Fruit fly (Drosophila melanogaster) whole organism, embryonic: ENCODE measurements around the gene MCTS1.

Source experiments
- Ada2b ChIP-seq: fragments of 200-800 bp; sonication (Bioruptor generic); IDR thresholded peaks from 2 replicates; pipeline ENCODE4 v1.3.6; 2022; ENCODE audit warnings: missing biosample characterization, missing genetic modification characterization
- Atf-2 ChIP-seq: fragments of 200-800 bp; sonication (Bioruptor generic); optimal IDR thresholded peaks from 2 replicates; lab custom pipeline; 2016; ENCODE audit warnings: missing biosample characterization, missing genetic modification characterization
- Atf3 ChIP-seq: fragments of 200-800 bp; sonication (Bioruptor generic); optimal IDR thresholded peaks from 3 replicates; lab custom pipeline; 2016; ENCODE audit warnings: missing biosample characterization, missing genetic modification characterization
- Bdp1 ChIP-seq: fragments of 200-800 bp; sonication (Bioruptor generic); optimal IDR thresholded peaks from 3 replicates; lab custom pipeline; 2016; ENCODE audit warnings: missing biosample characterization, missing genetic modification characterization
- C15 ChIP-seq: fragments of 200-800 bp; sonication (Bioruptor generic); IDR thresholded peaks from 3 replicates; pipeline ENCODE4 v1.3.6; 2022; ENCODE audit warnings: missing biosample characterization, missing genetic modification characterization
- CG10565 ChIP-seq: fragments of 200-800 bp; sonication (Bioruptor generic); optimal IDR thresholded peaks from 3 replicates; lab custom pipeline; 2016; ENCODE audit warnings: missing biosample characterization, mild to moderate bottlenecking, missing genetic modification characterization
- CG10979 ChIP-seq: fragments of 200-800 bp; sonication (Bioruptor generic); optimal IDR thresholded peaks from 2 replicates; lab custom pipeline; 2018; ENCODE audit warnings: missing biosample characterization, mild to moderate bottlenecking, missing genetic modification characterization, moderate library complexity
- CG12155 ChIP-seq: fragments of 200-800 bp; sonication (Bioruptor generic); optimal IDR thresholded peaks from 3 replicates; lab custom pipeline; 2016; ENCODE audit warnings: missing biosample characterization, missing genetic modification characterization
- CG12659 ChIP-seq: fragments of 200-800 bp; sonication (Bioruptor generic); optimal IDR thresholded peaks from 3 replicates; lab custom pipeline; 2017; ENCODE audit warnings: mild to moderate bottlenecking, missing biosample characterization, missing genetic modification reagents, missing genetic modification characterization
- CG15073 ChIP-seq: fragments of 200-800 bp; sonication (Bioruptor generic); optimal IDR thresholded peaks from 2 replicates; lab custom pipeline; 2016; ENCODE audit warnings: missing biosample characterization, missing genetic modification characterization
- CG15514 ChIP-seq: fragments of 200-800 bp; sonication (Bioruptor generic); optimal IDR thresholded peaks from 3 replicates; lab custom pipeline; 2017; ENCODE audit warnings: missing biosample characterization, missing genetic modification characterization, mild to moderate bottlenecking, moderate library complexity, missing genetic modification reagents
- CG17385 ChIP-seq: fragments of 200-800 bp; sonication (Bioruptor generic); optimal IDR thresholded peaks from 3 replicates; lab custom pipeline; 2018; ENCODE audit warnings: missing biosample characterization, mild to moderate bottlenecking, missing genetic modification characterization
- CG1832 ChIP-seq: fragments of 200-800 bp; sonication (Bioruptor generic); optimal IDR thresholded peaks from 2 replicates; lab custom pipeline; 2017; ENCODE audit warnings: missing biosample characterization, mild to moderate bottlenecking, missing genetic modification characterization, inconsistent platforms
- CG2116 ChIP-seq: fragments of 200-800 bp; sonication (Bioruptor generic); optimal IDR thresholded peaks from 3 replicates; lab custom pipeline; 2018; ENCODE audit warnings: missing biosample characterization, mild to moderate bottlenecking, missing genetic modification characterization
- CG42726 ChIP-seq: fragments of 200-800 bp; sonication (Bioruptor generic); IDR thresholded peaks from 2 replicates; pipeline ENCODE4 v1.3.6; 2022; ENCODE audit warnings: missing biosample characterization, missing genetic modification characterization; ENCODE audit not compliant: partially characterized antibody
- CG4282 ChIP-seq: fragments of 200-800 bp; sonication (Bioruptor generic); optimal IDR thresholded peaks from 2 replicates; lab custom pipeline; 2016; ENCODE audit warnings: missing biosample characterization, missing genetic modification characterization
- CG6791 ChIP-seq: fragments of 200-800 bp; sonication (Bioruptor generic); IDR thresholded peaks from 3 replicates; pipeline ENCODE4 v1.3.6; 2022; ENCODE audit warnings: missing biosample characterization, missing genetic modification characterization; ENCODE audit not compliant: partially characterized antibody
- CG7271 ChIP-seq: fragments of 200-800 bp; sonication (Bioruptor generic); optimal IDR thresholded peaks from 2 replicates; lab custom pipeline; 2018; ENCODE audit warnings: missing biosample characterization, mild to moderate bottlenecking, missing genetic modification characterization, moderate library complexity
- CG7786 ChIP-seq: fragments of 200-800 bp; sonication (Bioruptor generic); optimal IDR thresholded peaks from 2 replicates; lab custom pipeline; 2016; ENCODE audit warnings: missing biosample characterization, missing genetic modification characterization
- Chrac-16 ChIP-seq: fragments of 200-800 bp; sonication (Bioruptor generic); optimal IDR thresholded peaks from 3 replicates; lab custom pipeline; 2016; ENCODE audit warnings: missing biosample characterization, missing genetic modification characterization
- D ChIP-seq, 2 experiments: fragments of 200-800 bp in 1 of 2; fragments of >200 bp in 1 of 2; sonication (Bioruptor generic) in 1 of 2; optimal IDR thresholded peaks; 2 replicates in 1 of 2; 3 replicates in 1 of 2; lab custom pipeline; 2017; ENCODE audit warnings: mild to moderate bottlenecking in 1 of 2, missing biosample characterization in 1 of 2, missing genetic modification characterization in 1 of 2, missing genetic modification reagents in 1 of 2
- Drgx ChIP-seq: fragments of 200-800 bp; sonication (Bioruptor generic); IDR thresholded peaks from 2 replicates; pipeline ENCODE4 v1.3.6; 2022; ENCODE audit warnings: missing biosample characterization, missing genetic modification characterization
- E2f1 ChIP-seq: fragments of 200-800 bp; sonication (Bioruptor generic); IDR thresholded peaks from 2 replicates; pipeline ENCODE4 v1.3.6; 2022; ENCODE audit warnings: missing biosample characterization, missing genetic modification characterization
- E2f2 ChIP-seq: fragments of 200-800 bp; sonication (Bioruptor generic); IDR thresholded peaks from 2 replicates; pipeline ENCODE4 v1.3.6; 2022; ENCODE audit warnings: missing biosample characterization, missing genetic modification characterization
- Elba2 ChIP-seq: fragments of 200-800 bp; sonication (Bioruptor generic); optimal IDR thresholded peaks from 3 replicates; lab custom pipeline; 2016; ENCODE audit warnings: missing biosample characterization, missing genetic modification characterization
- Ets97D ChIP-seq: fragments of 200-800 bp; sonication (Bioruptor generic); optimal IDR thresholded peaks from 3 replicates; lab custom pipeline; 2016; ENCODE audit warnings: missing biosample characterization, missing genetic modification characterization
- HLHmδ ChIP-seq: fragments of 200-800 bp; sonication (Bioruptor generic); optimal IDR thresholded peaks from 2 replicates; lab custom pipeline; 2018; ENCODE audit warnings: missing biosample characterization, mild to moderate bottlenecking, missing genetic modification characterization, moderate library complexity
- Hr39 ChIP-seq: fragments of >200 bp; optimal IDR thresholded peaks from 2 replicates; lab custom pipeline; 2017
- MBD-R2 ChIP-seq: fragments of 200-800 bp; sonication (Bioruptor generic); IDR thresholded peaks from 2 replicates; pipeline ENCODE4 v1.3.6; 2022; ENCODE audit warnings: missing biosample characterization, missing genetic modification characterization
- Med ChIP-seq: fragments of 200-800 bp; sonication (Bioruptor generic); peaks from one replicate; lab custom pipeline; 2016; ENCODE audit warnings: missing biosample characterization, missing genetic modification characterization, mild to moderate bottlenecking, inconsistent platforms, moderate library complexity
- Mes4 ChIP-seq: fragments of 200-800 bp; sonication (Bioruptor generic); optimal IDR thresholded peaks from 2 replicates; lab custom pipeline; 2016; ENCODE audit warnings: missing biosample characterization, missing genetic modification characterization
- NFAT ChIP-seq: fragments of 200-800 bp; sonication (Bioruptor generic); IDR thresholded peaks from 2 replicates; pipeline ENCODE4 v1.3.6; 2022; ENCODE audit warnings: missing biosample characterization, missing genetic modification characterization
- Xbp1 ChIP-seq: fragments of 200-800 bp; sonication (Bioruptor generic); optimal IDR thresholded peaks from 3 replicates; lab custom pipeline; 2016; ENCODE audit warnings: missing biosample characterization, mild to moderate bottlenecking, missing genetic modification characterization
- cad ChIP-seq: fragments of >200 bp; optimal IDR thresholded peaks from 2 replicates; lab custom pipeline; 2017; ENCODE audit warnings: missing biosample characterization, missing genetic modification characterization
- chif ChIP-seq, 2 experiments: fragments of 200-800 bp; sonication (Bioruptor generic); optimal IDR thresholded peaks; 3 replicates each; lab custom pipeline; 2016; ENCODE audit warnings: missing biosample characterization in 2 of 2, missing genetic modification characterization in 2 of 2
- exex ChIP-seq: fragments of 200-800 bp; sonication (Bioruptor generic); optimal IDR thresholded peaks from 4 replicates; lab custom pipeline; 2018; ENCODE audit warnings: missing biosample characterization, mild to moderate bottlenecking, missing genetic modification characterization, moderate library complexity
- fd102C ChIP-seq: fragments of 200-800 bp; sonication (Bioruptor generic); optimal IDR thresholded peaks from 2 replicates; lab custom pipeline; 2018; ENCODE audit warnings: missing biosample characterization, mild to moderate bottlenecking, missing genetic modification characterization, moderate library complexity
- fd3F ChIP-seq: fragments of 200-800 bp; sonication (Bioruptor generic); optimal IDR thresholded peaks from 2 replicates; lab custom pipeline; 2018; ENCODE audit warnings: missing biosample characterization, mild to moderate bottlenecking, missing genetic modification characterization, moderate library complexity
- fd96Cb ChIP-seq: fragments of 200-800 bp; sonication (Bioruptor generic); optimal IDR thresholded peaks from 2 replicates; lab custom pipeline; 2018; ENCODE audit warnings: missing biosample characterization, mild to moderate bottlenecking, missing genetic modification characterization, moderate library complexity
- h ChIP-seq: fragments of >200 bp; optimal IDR thresholded peaks from 2 replicates; lab custom pipeline; 2017
- hbn ChIP-seq: fragments of 200-800 bp; sonication (Bioruptor generic); IDR thresholded peaks from 2 replicates; pipeline ENCODE4 v1.3.6; 2022; ENCODE audit warnings: missing biosample characterization, missing genetic modification characterization; ENCODE audit not compliant: partially characterized antibody
- hth ChIP-seq: fragments of >200 bp; optimal IDR thresholded peaks from 2 replicates; lab custom pipeline; 2017; ENCODE audit warnings: inconsistent platforms
- maf-S ChIP-seq: fragments of 200-800 bp; sonication (Bioruptor generic); optimal IDR thresholded peaks from 2 replicates; lab custom pipeline; 2016; ENCODE audit warnings: missing biosample characterization, missing genetic modification characterization
- prd ChIP-seq, 3 experiments: fragments of >200 bp in 2 of 3; fragments of 200-800 bp in 1 of 3; sonication (Bioruptor generic) in 1 of 3; optimal IDR thresholded peaks in 2 of 3; IDR thresholded peaks in 1 of 3; 2 replicates in 2 of 3; 3 replicates in 1 of 3; pipeline versions ENCODE4 v1.3.6 to Lab custom; 2017 to 2022; ENCODE audit warnings: missing biosample characterization in 1 of 3, missing genetic modification characterization in 1 of 3
- sqz ChIP-seq: fragments of 200-800 bp; sonication (Bioruptor generic); optimal IDR thresholded peaks from 3 replicates; lab custom pipeline; 2018; ENCODE audit warnings: missing biosample characterization, mild to moderate bottlenecking, missing genetic modification characterization
- tll ChIP-seq, 2 experiments: fragments of 200-800 bp in 1 of 2; fragments of >200 bp in 1 of 2; sonication (Bioruptor generic) in 1 of 2; optimal IDR thresholded peaks; 2 replicates each; lab custom pipeline; 2017 to 2019; ENCODE audit warnings: missing biosample characterization in 2 of 2, missing genetic modification characterization in 2 of 2, mild to moderate bottlenecking in 1 of 2, moderate library complexity in 1 of 2
- tna ChIP-seq: fragments of 200-800 bp; sonication (Bioruptor generic); IDR thresholded peaks from 2 replicates; pipeline ENCODE4 v1.3.6; 2022; ENCODE audit warnings: missing biosample characterization, missing genetic modification characterization; ENCODE audit not compliant: partially characterized antibody
- zen ChIP-seq: fragments of 200-800 bp; sonication (Bioruptor generic); optimal IDR thresholded peaks from 3 replicates; lab custom pipeline; 2018; ENCODE audit warnings: missing biosample characterization, mild to moderate bottlenecking, missing genetic modification characterization, moderate library complexity
- zfh1 ChIP-seq: fragments of 200-800 bp; sonication (Bioruptor generic); IDR thresholded peaks from 3 replicates; pipeline ENCODE4 v1.3.6; 2022; ENCODE audit warnings: missing biosample characterization, missing genetic modification characterization

The MCTS1 gene

DNA sequence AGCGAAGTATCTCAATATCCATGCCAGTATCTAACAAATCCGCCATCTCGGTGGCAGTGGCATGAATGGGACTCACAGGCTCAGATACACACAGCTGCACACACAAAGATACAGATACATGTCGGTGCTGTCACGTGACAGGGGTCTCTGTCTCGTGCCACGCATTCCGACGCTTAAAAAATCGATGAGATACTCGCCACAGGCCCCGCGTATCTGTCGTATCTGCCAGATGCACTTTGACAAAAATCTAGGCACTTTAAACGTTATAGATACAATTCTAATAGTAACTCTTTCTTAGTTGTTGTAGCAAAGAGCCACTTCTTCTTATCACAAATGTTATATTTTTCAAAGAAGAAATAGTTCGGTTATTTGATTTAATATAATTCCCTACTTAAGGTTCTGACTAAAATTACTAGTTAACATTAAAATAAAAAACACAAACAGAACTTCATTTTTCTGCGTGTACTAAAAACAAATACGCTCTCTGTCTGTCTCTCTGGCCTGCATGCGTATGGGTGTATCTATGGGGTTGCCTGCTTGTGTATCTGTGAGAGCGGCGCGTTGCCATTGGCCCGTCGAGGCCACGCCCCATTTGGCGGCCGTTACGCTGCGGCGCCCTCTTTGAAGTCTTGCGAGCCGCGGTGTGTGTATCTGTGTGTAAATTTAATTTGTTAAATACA is 36.8 kb upstream of the MCTS1 start, which contains the start of gene CG4766 (continued):
- TF ChIP-seq CG2116 (GFP tag; lab: Kevin White, UChicago) (peak; percentile 52), chif (GFP tag; optimal IDR thresholded peaks at IDR 0.05; lab: Kevin White, UChicago) (peak; percentile 70 to 93), NFAT (GFP tag; lab: Robert Waterston, UW) (no peak), HLHmδ (peak; percentile 96), Atf3 (GFP tag; lab: Kevin White, UChicago) (peak; percentile 70), CG4282 (GFP tag; lab: Kevin White, UChicago) (peak; percentile 48), maf-S (peak; percentile 61), D (optimal IDR thresholded peaks at IDR 0.05; lab: Kevin White, UChicago) (no peak), D (GFP tag; optimal IDR thresholded peaks at IDR 0.05; lab: Kevin White, UChicago) (peak; percentile 88), Hr39 (lab: Kevin White, UChicago) (no peak), CG12659 (GFP tag; lab: Kevin White, UChicago) (peak; percentile 82), Med (GFP tag; lab: Kevin White, UChicago) (peak; percentile 89), Elba2 (GFP tag; lab: Kevin White, UChicago) (peak; percentile 28), fd96Cb (peak; percentile 85), MBD-R2 (GFP tag; lab: Robert Waterston, UW) (peak; percentile 27; the same call in 1 of the 2 replicates), E2f2 (GFP tag; lab: Robert Waterston, UW) (peak; percentile 69), fd102C (GFP tag; lab: Kevin White, UChicago) (peak; percentile 70), prd (optimal IDR thresholded peaks at IDR 0.05; lab: Kevin White, UChicago) (no peak), prd (GFP tag; IDR thresholded peaks at IDR 0.05; lab: Robert Waterston, UW) (peak; percentile 87), CG10565 (GFP tag; lab: Kevin White, UChicago) (no peak), hth (lab: Kevin White, UChicago) (no peak), Chrac-16 (GFP tag; lab: Kevin White, UChicago) (peak; percentile 86), Drgx (GFP tag; lab: Robert Waterston, UW) (peak; percentile 85), CG12155 (GFP tag; lab: Kevin White, UChicago) (peak; percentile 72), CG15514 (GFP tag; lab: Kevin White, UChicago) (peak; percentile 29), CG1832 (GFP tag; lab: Kevin White, UChicago) (no peak), CG15073 (GFP tag; lab: Kevin White, UChicago) (peak; percentile 51), sqz (GFP tag; lab: Kevin White, UChicago) (peak; percentile 85), h (lab: Kevin White, UChicago) (no peak), tll (GFP tag; optimal IDR thresholded peaks at IDR 0.05; lab: Kevin White, UChicago) (peak in 1 of 2 experiments; percentile 47), hbn (GFP tag; lab: Robert Waterston, UW) (no peak), Ets97D (peak; percentile 36), zen (tag; lab: Kevin White, UChicago) (peak; percentile 88), Bdp1 (peak; percentile 74), Mes4 (peak; percentile 81), Ada2b (GFP tag; lab: Robert Waterston, UW) (peak; percentile 77), fd3F (GFP tag; lab: Kevin White, UChicago) (peak; percentile 52), C15 (GFP tag; lab: Robert Waterston, UW) (peak; percentile 54; the same call in 1 of the 3 replicates), Xbp1 (GFP tag; lab: Kevin White, UChicago) (peak; percentile 84), CG17385 (GFP tag; lab: Kevin White, UChicago) (peak; percentile 75), zfh1 (peak; percentile 84), CG10979 (tag; lab: Kevin White, UChicago) (peak; percentile 94), CG7271 (tag; lab: Kevin White, UChicago) (peak; percentile 59), cad (GFP tag; lab: Kevin White, UChicago) (no peak), exex (tag; lab: Kevin White, UChicago) (peak; percentile 25), CG6791 (no peak), E2f1 (peak; percentile 72), tna (GFP tag; lab: Robert Waterston, UW) (no peak), CG42726 (GFP tag; lab: Robert Waterston, UW) (no peak), CG7786 (GFP tag; lab: Kevin White, UChicago) (peak; percentile 85), Atf-2 (peak; percentile 86)
